Worm (Caenorhabditis elegans): ENCODE results near the gene cogc-8.

cogc-8 gene

DNA sequence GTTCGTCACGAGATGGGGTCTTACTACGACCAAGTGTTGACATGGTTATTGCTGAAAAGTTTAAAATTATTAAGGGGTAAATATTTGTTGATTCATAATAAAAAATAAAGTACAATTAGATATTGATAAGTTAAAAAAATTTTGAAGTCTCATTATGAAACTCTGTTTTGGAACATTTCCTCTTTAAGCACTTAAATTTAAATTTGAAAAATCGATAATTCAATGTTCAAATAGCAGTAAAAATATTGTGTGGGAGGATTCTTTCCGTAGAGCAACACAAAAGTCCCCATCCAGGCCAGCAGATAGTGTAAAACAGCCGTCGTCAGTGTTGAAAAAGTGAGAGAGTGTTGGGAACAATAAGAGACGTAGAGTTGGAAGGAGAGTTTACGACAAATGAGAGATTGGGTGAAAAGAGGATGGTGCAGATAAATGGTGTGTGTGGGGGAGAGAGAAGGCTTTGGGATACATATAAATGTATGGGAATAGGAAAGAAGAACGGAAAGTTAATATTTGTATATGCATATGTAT lies 24.0 kb downstream of the cogc-8 start, which contains the start of gene pat-6:
TSS of gene pat-6 (minus strand) at position 51 of the 528 bp plus-strand sequence.
- no peak for TF ChIP-seq ets-4 (GFP tag; optimal IDR thresholded peaks at IDR 0.05)
- TF ChIP-seq hmg-1.2 (GFP tag; IDR thresholded peaks at IDR 0.05): peak; percentile 80; the same call in 1 of the 2 replicates
- TF ChIP-seq Y95B8A.8 (GFP tag; IDR thresholded peaks at IDR 0.05): no peak
- TF ChIP-seq lin-35 (GFP tag; optimal IDR thresholded peaks at IDR 0.05): peak in 1 of 3 experiments; percentile 34
- TF ChIP-seq D2030.7 (GFP tag; IDR thresholded peaks at IDR 0.05): no peak
- TF ChIP-seq pbrm-1 (GFP tag; IDR thresholded peaks at IDR 0.05): no peak
- no peak for TF ChIP-seq B0336.3 (GFP tag; IDR thresholded peaks at IDR 0.05)
- TF ChIP-seq nhr-27 (tag; optimal IDR thresholded peaks at IDR 0.05): no peak
- no peak for TF ChIP-seq ceh-40 (GFP tag; IDR thresholded peaks at IDR 0.05)
- TF ChIP-seq pha-4 (tag; optimal IDR thresholded peaks at IDR 0.05): no peak

ce11 chrIV:266148-266547 lies 25.9 kb downstream of the cogc-8 start, which contains the start of gene T21D12.12:
TSS of gene T21D12.12 (plus strand) at chrIV:266448.
- TF ChIP-seq B0261.1 (tag; optimal IDR thresholded peaks at IDR 0.05) (no peak), tlf-1 (GFP tag; optimal IDR thresholded peaks at IDR 0.05) (no peak), egrh-3 (GFP tag; IDR thresholded peaks at IDR 0.05) (no peak), aptf-3 (GFP tag; IDR thresholded peaks at IDR 0.05) (no peak), K11D2.4 (GFP tag; IDR thresholded peaks at IDR 0.05) (no peak), lin-54 (GFP tag; optimal IDR thresholded peaks at IDR 0.05) (no peak), hmg-1.2 (GFP tag; IDR thresholded peaks at IDR 0.05) (no peak), ceh-100 (GFP tag; IDR thresholded peaks at IDR 0.05) (no peak), him-1 (tag; optimal IDR thresholded peaks at IDR 0.05) (no peak), B0019.2 (GFP tag; conservative IDR thresholded peaks at IDR 0.05) (no peak)

ce11 chrIV:269107-269506 lies 28.9 kb downstream of the cogc-8 start, which contains the start of gene T21D12.11:
TSS of gene T21D12.11 (plus strand) at chrIV:269407.
- TF ChIP-seq attf-3 (GFP tag; conservative IDR thresholded peaks at IDR 0.05): no peak

- TF ChIP-seq sptf-2 (GFP tag; optimal IDR thresholded peaks at IDR 0.05) (no peak), ets-4 (GFP tag; optimal IDR thresholded peaks at IDR 0.05) (no peak), tlf-1 (GFP tag; optimal IDR thresholded peaks at IDR 0.05) (no peak), ceh-58 (GFP tag; IDR thresholded peaks at IDR 0.05) (no peak), bed-1 (GFP tag; IDR thresholded peaks at IDR 0.05) (no peak), madf-3 (GFP tag; IDR thresholded peaks at IDR 0.05) (no peak), let-526 (GFP tag; IDR thresholded peaks at IDR 0.05) (no peak), ztf-28 (GFP tag; IDR thresholded peaks at IDR 0.05) (no peak)
Measured at ce11 chrIV:273299-273698, 33.0 kb downstream of the cogc-8 start, which contains the start of gene srh-282. TSS of gene srh-282 (minus strand) at chrIV:273399.

DNA sequence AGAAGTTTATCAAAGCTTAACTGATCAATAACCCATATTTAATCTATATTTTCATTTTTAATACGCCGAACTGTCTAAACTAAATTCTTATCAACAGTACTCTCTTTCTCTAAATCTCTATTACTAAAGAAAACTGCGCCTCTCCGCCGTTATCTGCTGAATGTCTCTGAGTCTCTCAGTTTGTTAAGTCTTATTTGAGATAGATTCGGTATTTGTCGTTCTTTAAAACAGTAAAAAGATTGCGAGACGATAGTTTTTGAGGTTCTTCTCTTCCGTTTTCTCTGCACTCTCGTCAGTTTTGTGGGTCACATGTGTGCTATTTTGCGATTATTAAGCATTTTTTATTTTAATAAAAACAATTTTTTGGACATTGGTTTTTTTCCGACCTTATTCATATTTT lies 33.9 kb downstream of the cogc-8 start, which contains the start of gene sma-10:
TSS of gene sma-10 (plus strand) at position 236 of the 400 bp plus-strand sequence.
- TF ChIP-seq fkh-3 (tag; optimal IDR thresholded peaks at IDR 0.05) (no peak), F39B2.1 (GFP tag; IDR thresholded peaks at IDR 0.05) (no peak), ceh-100 (GFP tag; IDR thresholded peaks at IDR 0.05) (no peak), F33H1.4 (GFP tag; IDR thresholded peaks at IDR 0.05) (no peak), B0019.2 (GFP tag; conservative IDR thresholded peaks at IDR 0.05) (no peak), ets-4 (GFP tag; optimal IDR thresholded peaks at IDR 0.05) (no peak), Y67H2A.10 (GFP tag; conservative IDR thresholded peaks at IDR 0.05) (no peak), madf-3 (GFP tag; IDR thresholded peaks at IDR 0.05) (no peak), ceh-58 (GFP tag; IDR thresholded peaks at IDR 0.05) (no peak), F23B12.7 (tag; optimal IDR thresholded peaks at IDR 0.05; ENCODE audit: insufficient read depth) (no peak), hmg-1.2 (GFP tag; IDR thresholded peaks at IDR 0.05) (peak; percentile 40; the same call in 1 of the 2 replicates), mxl-1 (tag; optimal IDR thresholded peaks at IDR 0.05) (no peak), K11D2.4 (GFP tag; IDR thresholded peaks at IDR 0.05) (no peak), snpc-1.1 (tag; optimal IDR thresholded peaks at IDR 0.05; ENCODE audit: insufficient read depth) (no peak), Y53F4B.3 (GFP tag; IDR thresholded peaks at IDR 0.05) (no peak), egl-44 (GFP tag; IDR thresholded peaks at IDR 0.05) (no peak), attf-5 (GFP tag; optimal IDR thresholded peaks at IDR 0.05) (peak; percentile 65), lin-26 (GFP tag; IDR thresholded peaks at IDR 0.05) (no peak), cebp-1 (GFP tag; IDR thresholded peaks at IDR 0.05) (no peak), cebp-1 (tag; optimal IDR thresholded peaks at IDR 0.05) (no peak), nfyb-1 (GFP tag; IDR thresholded peaks at IDR 0.05) (no peak), ztf-22 (GFP tag; optimal IDR thresholded peaks at IDR 0.05) (peak; percentile 22)

Measured in whole organism, young adult.